Worm (Caenorhabditis elegans) whole organism, midembryonic: ENCODE results near the gene F25B5.3.

ENCODE experiments used
- T22C8.4 ChIP-seq: fragments of 200-800 bp; sonication (Bioruptor generic); IDR thresholded peaks from 2 replicates; pipeline ENCODE4 v1.3.6; 2022; ENCODE audit warnings: missing genetic modification characterization, missing compliant biosample characterization
- cog-1 ChIP-seq: sonication (generic microtip); optimal IDR thresholded peaks from 2 replicates; lab custom pipeline; 2016; ENCODE audit warnings: missing genetic modification characterization, missing compliant biosample characterization
- flt-1 ChIP-seq: fragments of 200-800 bp; sonication (Bioruptor generic); IDR thresholded peaks from 2 replicates; pipeline ENCODE4 v1.3.6; 2022; ENCODE audit warnings: missing genetic modification characterization, missing compliant biosample characterization
- klf-2 ChIP-seq: fragments of 200-800 bp; sonication (Bioruptor generic); conservative IDR thresholded peaks from 2 replicates; pipeline ENCODE4 v1.3.6; 2022; ENCODE audit warnings: missing genetic modification reagents, missing genetic modification characterization, missing compliant biosample characterization
- med-1 ChIP-seq: sonication (generic microtip); optimal IDR thresholded peaks from 2 replicates; lab custom pipeline; 2017; ENCODE audit warnings: missing genetic modification characterization, mild to moderate bottlenecking, missing compliant biosample characterization, antibody characterized with exemption, missing genetic modification reagents; ENCODE audit not compliant: insufficient read depth
- ref-1 ChIP-seq: fragments of 200-800 bp; sonication (Bioruptor generic); conservative IDR thresholded peaks from 2 replicates; pipeline ENCODE4 v1.3.6; 2022; ENCODE audit warnings: missing genetic modification reagents, missing genetic modification characterization, missing compliant biosample characterization
- tab-1 ChIP-seq: fragments of 200-800 bp; sonication (Bioruptor generic); IDR thresholded peaks from 2 replicates; pipeline ENCODE4 v1.3.6; 2022; ENCODE audit warnings: missing genetic modification characterization, missing compliant biosample characterization
- ztf-23 ChIP-seq: fragments of 200-800 bp; sonication (Bioruptor generic); IDR thresholded peaks from 2 replicates; pipeline ENCODE4 v1.3.6; 2022; ENCODE audit warnings: missing genetic modification reagents, missing genetic modification characterization, missing compliant biosample characterization
- ztf-29 ChIP-seq: fragments of 200-800 bp; sonication (Bioruptor generic); IDR thresholded peaks from 2 replicates; pipeline ENCODE4 v1.3.6; 2022; ENCODE audit warnings: missing genetic modification reagents, missing genetic modification characterization, missing compliant biosample characterization

F25B5.3 gene

ce11 chrIII:5982753-5983390, 34.2 kb downstream of the F25B5.3 start:
- TF ChIP-seq ztf-29 (GFP tag; lab: Robert Waterston, UW) (no peak), cog-1 (no peak), ref-1 (no peak), tab-1 (GFP tag; lab: Robert Waterston, UW) (no peak), klf-2 (no peak), med-1 (GFP tag; lab: Kevin White, UChicago) (no peak), flt-1 (no peak), ztf-23 (no peak), T22C8.4 (GFP tag; lab: Robert Waterston, UW) (no peak)

- TF ChIP-seq ztf-23 = no peak
- TF ChIP-seq flt-1 = no peak
- no peak for TF ChIP-seq T22C8.4 (GFP tag; lab: Robert Waterston, UW)
- no peak for TF ChIP-seq cog-1
- no peak for TF ChIP-seq ref-1
- TF ChIP-seq klf-2 = no peak
- TF ChIP-seq ztf-29 (GFP tag; lab: Robert Waterston, UW) = no peak
- TF ChIP-seq med-1 (GFP tag; lab: Kevin White, UChicago) = no peak
- TF ChIP-seq tab-1 (GFP tag; lab: Robert Waterston, UW) = no peak
Observed at ce11 chrIII:5985340-5985739, 36.7 kb downstream of the F25B5.3 start, which contains the start of gene T04C9.3. T04C9.3 (plus strand) TSS chrIII:5985640.

- TF ChIP-seq med-1 (GFP tag; lab: Kevin White, UChicago) (no peak), T22C8.4 (GFP tag; lab: Robert Waterston, UW) (no peak), cog-1 (no peak), ztf-29 (GFP tag; lab: Robert Waterston, UW) (no peak), ztf-23 (no peak), tab-1 (GFP tag; lab: Robert Waterston, UW) (no peak), flt-1 (no peak), klf-2 (no peak), ref-1 (no peak)
Observed at ce11 chrIII:5988010-5988409, 39.3 kb downstream of the F25B5.3 start.

- TF ChIP-seq ztf-29 (GFP tag; lab: Robert Waterston, UW) (no peak), T22C8.4 (GFP tag; lab: Robert Waterston, UW) (no peak), tab-1 (GFP tag; lab: Robert Waterston, UW) (no peak), flt-1 (no peak), cog-1 (no peak), ztf-23 (no peak)
Observed at ce11 chrIII:5988461-5988860, 39.8 kb downstream of the F25B5.3 start.

DNA sequence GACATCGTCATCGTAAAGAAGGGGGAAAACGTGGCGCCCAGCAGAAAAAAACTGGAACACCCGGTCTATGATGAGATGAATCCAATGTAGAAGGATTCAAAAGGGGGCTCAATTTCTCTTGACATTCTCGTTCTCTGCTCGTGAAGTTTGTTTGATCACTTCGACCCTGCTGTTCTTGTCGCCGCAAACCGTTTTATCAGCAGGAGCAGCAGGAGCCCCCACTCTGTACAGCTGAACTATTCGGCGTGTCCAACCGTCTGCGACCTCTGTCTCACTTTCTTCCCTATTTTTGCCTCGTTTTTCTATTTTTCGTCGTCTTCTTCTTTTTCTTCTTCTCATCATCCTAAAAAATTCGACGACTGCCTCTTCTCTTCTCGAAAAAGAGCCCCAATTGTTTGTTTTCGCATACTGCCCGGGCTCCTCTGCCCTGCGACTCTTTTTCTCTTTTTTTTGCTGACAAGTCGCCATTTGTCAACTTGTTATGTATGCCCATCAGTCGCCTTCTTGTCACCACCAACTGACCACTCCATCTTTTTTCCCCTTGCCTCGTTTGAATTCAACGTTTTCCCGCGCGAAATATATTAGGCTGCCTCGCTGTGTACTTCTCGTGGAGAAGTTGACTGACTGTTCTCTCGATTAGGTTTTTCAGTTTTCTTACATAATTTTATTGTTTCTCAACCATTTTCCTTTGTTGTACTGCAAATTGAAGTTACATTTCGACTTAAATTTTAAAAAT, 40.5 kb downstream of the F25B5.3 start:
- TF ChIP-seq med-1 (GFP tag; lab: Kevin White, UChicago) = no peak
- no peak for TF ChIP-seq T22C8.4 (GFP tag; lab: Robert Waterston, UW)

DNA sequence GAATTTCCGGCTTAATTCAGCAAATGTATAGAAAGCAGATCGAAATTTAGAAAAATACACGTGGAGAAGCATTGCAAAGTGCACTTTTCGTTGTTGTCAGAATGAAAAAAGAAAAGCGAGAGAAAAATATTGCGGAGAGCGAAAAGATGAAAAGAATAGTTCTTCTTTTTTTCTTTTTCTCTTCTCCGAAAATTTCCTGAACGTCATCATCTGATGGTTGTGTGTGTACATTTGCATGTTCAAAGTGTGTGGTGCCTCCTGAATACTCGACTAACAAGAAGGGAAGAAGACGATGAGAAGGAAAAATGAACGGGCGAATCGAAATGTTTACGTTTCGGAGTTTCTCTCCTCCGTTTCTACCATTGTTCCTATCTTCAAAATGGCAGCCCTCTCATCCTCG, 41.4 kb downstream of the F25B5.3 start:
- no peak for TF ChIP-seq klf-2
- no peak for TF ChIP-seq cog-1
- TF ChIP-seq ref-1 = no peak
- TF ChIP-seq ztf-29 (GFP tag; lab: Robert Waterston, UW) = no peak
- TF ChIP-seq T22C8.4 (GFP tag; lab: Robert Waterston, UW) = no peak
- no peak for TF ChIP-seq tab-1 (GFP tag; lab: Robert Waterston, UW)
- no peak for TF ChIP-seq flt-1

DNA sequence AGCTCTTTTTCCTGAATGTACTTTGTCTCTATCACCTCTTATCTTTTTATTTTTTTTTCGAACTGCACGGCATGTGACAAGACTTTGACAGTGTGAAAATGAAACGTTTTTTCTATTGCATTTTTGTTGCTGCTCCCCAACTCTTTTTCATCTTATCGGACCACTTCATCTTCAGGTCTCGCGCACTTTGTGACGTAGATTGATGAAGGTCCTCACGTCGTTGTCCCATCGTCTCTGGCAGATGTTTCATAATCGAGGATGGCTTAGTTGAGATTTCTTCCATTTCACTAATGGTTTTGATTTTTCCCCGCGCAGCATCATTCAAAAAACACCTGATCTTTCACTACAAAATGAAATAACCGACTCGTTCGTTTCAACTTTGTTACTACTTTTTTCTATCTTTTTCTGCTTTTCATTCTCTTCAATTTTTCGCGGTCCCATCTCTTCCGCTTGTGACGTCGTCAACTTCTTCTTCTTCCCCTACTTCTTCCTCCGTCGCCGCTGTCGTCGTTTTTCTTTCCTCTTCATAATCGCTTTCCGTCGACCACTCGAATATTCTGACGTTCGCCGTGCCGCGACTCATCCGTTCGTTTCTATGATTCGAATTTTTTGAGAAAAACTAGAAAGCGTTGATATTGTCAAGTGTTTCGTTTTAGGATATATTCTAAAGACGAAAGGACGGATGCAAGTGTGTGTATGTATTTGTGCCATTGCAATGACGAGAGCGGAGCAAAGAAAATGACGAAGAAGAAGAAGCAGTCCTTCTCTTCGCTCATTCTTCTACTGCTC, 42.7 kb downstream of the F25B5.3 start, which contains the start of gene T04C9.2:
Gene T04C9.2, plus strand, starts transcription at position 739 of the 789 bp plus-strand sequence.
- TF ChIP-seq med-1 (GFP tag; lab: Kevin White, UChicago) (no peak), tab-1 (GFP tag; lab: Robert Waterston, UW) (no peak), klf-2 (no peak), flt-1 (no peak), ztf-29 (GFP tag; lab: Robert Waterston, UW) (no peak), ref-1 (no peak)

DNA sequence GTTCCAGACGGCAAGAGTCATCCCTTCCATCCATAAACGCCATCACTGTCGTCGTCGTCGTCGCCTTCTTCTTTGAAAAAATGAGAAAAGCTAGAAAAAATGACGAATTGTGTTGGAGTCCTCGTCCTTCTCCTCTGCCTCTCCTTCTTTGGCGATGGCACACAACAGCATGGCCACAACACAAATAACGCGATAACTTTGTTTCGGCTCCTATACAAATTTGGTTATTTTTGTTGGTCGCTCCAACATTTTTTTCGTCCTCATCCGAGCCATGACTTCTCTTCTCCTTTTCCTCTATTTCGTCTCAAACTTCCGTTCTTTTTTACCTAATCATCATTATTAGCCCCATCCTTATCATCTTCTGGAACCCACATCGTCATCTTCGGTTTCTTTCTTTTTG, 43.4 kb downstream of the F25B5.3 start:
- TF ChIP-seq flt-1 (0 out of 2 replicates have a peak, but pooled peaks have one; percentile 37), tab-1 (GFP tag; lab: Robert Waterston, UW) (no peak)

DNA sequence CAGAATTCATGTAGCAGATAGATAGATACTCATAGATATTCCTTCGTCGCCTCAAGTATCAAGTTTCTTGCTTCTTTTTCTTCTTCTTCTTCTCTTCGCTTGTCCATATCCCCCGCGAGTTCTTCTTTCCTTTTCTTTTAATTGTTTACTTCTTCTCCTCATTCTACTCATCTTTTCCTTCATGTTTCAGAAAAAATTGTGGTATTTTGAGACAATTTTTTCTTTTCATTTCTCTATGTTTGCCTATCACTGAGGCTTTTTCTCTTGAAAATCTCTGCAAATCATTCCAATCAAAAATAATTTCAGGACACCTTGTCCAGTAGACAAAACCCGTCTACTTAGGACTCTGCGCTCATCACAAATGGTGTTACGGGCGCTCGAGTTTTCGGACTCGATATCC, 44.2 kb downstream of the F25B5.3 start, which contains the start of gene T04C9.1:
Gene T04C9.1, plus strand, starts transcription at position 301 of the 400 bp plus-strand sequence.
- TF ChIP-seq tab-1 (GFP tag; lab: Robert Waterston, UW) (no peak), cog-1 (no peak)

ce11 chrIII:5998640-5999039, 50.0 kb downstream of the F25B5.3 start:
- TF ChIP-seq ref-1 (no peak), T22C8.4 (GFP tag; lab: Robert Waterston, UW) (no peak), klf-2 (no peak), ztf-29 (GFP tag; lab: Robert Waterston, UW) (no peak), ztf-23 (no peak), med-1 (GFP tag; lab: Kevin White, UChicago) (no peak), tab-1 (GFP tag; lab: Robert Waterston, UW) (no peak), flt-1 (no peak), cog-1 (no peak)
